Worm (Caenorhabditis elegans) whole organism, L1 larva: Measurements from ENCODE around the gene sdz-5.

Experiments
- C34B4.2 ChIP-seq: sonication (generic microtip); optimal IDR thresholded peaks from 2 replicates; lab custom pipeline; 2017; ENCODE audit warnings: mild to moderate bottlenecking, missing genetic modification characterization, missing compliant biosample characterization
- aly-2 ChIP-seq: fragments of 150-350 bp; optimal IDR thresholded peaks from 2 replicates; lab custom pipeline; 2014; ENCODE audit warnings: missing biosample characterization, missing genetic modification characterization
- efl-1 ChIP-seq, 4 experiments: fragments of 150-350 bp; optimal IDR thresholded peaks in 3 of 4; peaks in 1 of 4; 1 replicate in 1 of 4; 2 replicates in 3 of 4; lab custom pipeline; 2014; ENCODE audit warnings: missing biosample characterization in 2 of 4, missing genetic modification characterization in 2 of 4, missing genetic modification reagents in 2 of 4
- elt-2 ChIP-seq: sonication (generic microtip); optimal IDR thresholded peaks from 2 replicates; lab custom pipeline; 2016; ENCODE audit warnings: missing genetic modification characterization, mild to moderate bottlenecking, inconsistent platforms, missing compliant biosample characterization, missing genetic modification reagents
- fkh-10 ChIP-seq: sonication (generic microtip); optimal IDR thresholded peaks from 2 replicates; lab custom pipeline; 2017; ENCODE audit warnings: missing biosample characterization, missing genetic modification reagents, missing genetic modification characterization
- nhr-77 ChIP-seq: fragments of 150-350 bp; optimal IDR thresholded peaks from 2 replicates; lab custom pipeline; 2014; ENCODE audit warnings: missing biosample characterization, missing genetic modification characterization
- nhr-90 ChIP-seq: sonication (generic microtip); optimal IDR thresholded peaks from 2 replicates; lab custom pipeline; 2016; ENCODE audit warnings: mild to moderate bottlenecking, missing genetic modification characterization, missing compliant biosample characterization; ENCODE audit not compliant: poor library complexity
- pax-3 ChIP-seq: fragments of 200-800 bp; sonication (Bioruptor generic); optimal IDR thresholded peaks from 2 replicates; lab custom pipeline; 2018; ENCODE audit warnings: mild to moderate bottlenecking, missing genetic modification characterization, moderate library complexity, missing compliant biosample characterization
- sox-4 ChIP-seq: sonication (generic microtip); optimal IDR thresholded peaks from 2 replicates; lab custom pipeline; 2016; ENCODE audit warnings: missing genetic modification characterization, missing compliant biosample characterization

- TF ChIP-seq nhr-77 (tag; lab: Kevin White, UChicago) (no peak), C34B4.2 (tag; lab: Kevin White, UChicago) (no peak), nhr-90 (tag; lab: Kevin White, UChicago) (no peak), efl-1 (optimal IDR thresholded peaks at IDR 0.05; lab: Kevin White, UChicago) (no peak), efl-1 (GFP tag; optimal IDR thresholded peaks at IDR 0.05 in 1 of 2; lab: Kevin White, UChicago) (no peak), elt-2 (tag; lab: Kevin White, UChicago) (no peak), aly-2 (no peak), pax-3 (no peak), sox-4 (tag; lab: Kevin White, UChicago) (no peak), fkh-10 (no peak)
Measured at ce11 chrII:3003667-3004066, 4.8 kb upstream of the sdz-5 start, which contains the start of gene lido-11.
